Fruit fly (Drosophila melanogaster) whole organism, larva: ENCODE measurements around the gene inaF-D.

Experiments
- noc ChIP-seq: fragments of 200-800 bp; sonication (Bioruptor generic); optimal IDR thresholded peaks from 3 replicates; lab custom pipeline; 2019; ENCODE audit warnings: missing biosample characterization, mild to moderate bottlenecking, missing genetic modification characterization, moderate library complexity

inaF-D gene

dm6 chrX:11714529-11715262 is 14.2 kb downstream of the inaF-D start:
- peak; percentile 29 for TF ChIP-seq noc (tag; lab: Kevin White, UChicago)

- TF ChIP-seq noc (tag; lab: Kevin White, UChicago), result peak; percentile 2
Measured at dm6 chrX:11713808-11714528, 14.9 kb downstream of the inaF-D start.

DNA sequence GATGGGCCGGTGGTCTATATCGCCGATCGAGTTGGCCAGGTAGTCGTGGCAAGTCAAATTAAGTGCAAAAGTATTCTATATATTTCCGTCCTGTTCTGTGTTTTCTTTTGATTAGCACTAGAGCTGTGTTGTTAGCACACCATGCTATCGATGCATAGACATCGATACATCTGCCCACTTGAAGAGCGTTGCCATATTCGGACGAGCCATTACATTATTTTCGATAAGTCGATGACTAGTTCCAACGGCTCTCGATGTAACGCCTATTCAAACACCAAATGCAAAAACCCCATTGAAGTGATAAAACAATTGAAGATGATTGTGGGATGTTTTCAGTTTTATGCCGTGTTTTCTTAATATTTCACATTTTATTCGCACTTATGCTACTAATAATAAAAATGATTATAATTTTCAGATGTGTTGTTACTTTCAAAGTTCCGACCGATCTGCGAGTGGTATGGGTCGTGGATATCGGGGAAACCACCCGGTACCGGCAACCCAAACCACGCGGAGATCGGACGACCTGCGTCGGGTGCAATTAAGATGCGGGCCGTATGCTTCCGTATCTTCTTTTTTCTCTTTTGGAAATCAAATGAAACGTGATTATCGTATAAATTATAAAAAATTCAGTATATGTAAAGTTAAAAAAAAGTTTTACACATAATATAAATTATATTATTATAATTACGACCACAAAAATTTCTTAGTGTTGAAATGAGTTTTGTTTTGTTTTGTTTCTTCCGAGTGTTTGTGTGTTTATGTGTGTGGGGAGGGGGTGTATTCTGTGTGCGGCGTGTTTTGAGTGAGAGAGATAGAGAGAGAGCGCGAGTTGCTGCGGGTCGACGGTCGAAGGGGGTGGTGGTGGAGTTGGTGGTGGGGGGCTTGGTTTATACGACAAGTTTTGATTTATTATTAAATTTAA is 18.8 kb downstream of the inaF-D start, which contains the start of gene FucT6:
FucT6 (minus strand) TSS at position 153 of the 922 bp plus-strand sequence.
- TF ChIP-seq noc (tag; lab: Kevin White, UChicago), result no peak

- TF ChIP-seq noc (tag; lab: Kevin White, UChicago), result no peak
Measured at dm6 chrX:11704929-11705612, 23.8 kb downstream of the inaF-D start, which contains the start of gene CG2444. CG2444 (minus strand) TSS chrX:11705300.

dm6 chrX:11700765-11701164 is 28.1 kb downstream of the inaF-D start:
- no peak for TF ChIP-seq noc (tag; lab: Kevin White, UChicago)

dm6 chrX:11695883-11696211 is 33.1 kb downstream of the inaF-D start:
- no peak for TF ChIP-seq noc (tag; lab: Kevin White, UChicago)

- TF ChIP-seq noc (tag; lab: Kevin White, UChicago), result no peak
Measured at dm6 chrX:11694959-11695882, 33.7 kb downstream of the inaF-D start, which contains the start of gene PhKgamma. PhKgamma (plus strand) TSS chrX:11695137.

DNA sequence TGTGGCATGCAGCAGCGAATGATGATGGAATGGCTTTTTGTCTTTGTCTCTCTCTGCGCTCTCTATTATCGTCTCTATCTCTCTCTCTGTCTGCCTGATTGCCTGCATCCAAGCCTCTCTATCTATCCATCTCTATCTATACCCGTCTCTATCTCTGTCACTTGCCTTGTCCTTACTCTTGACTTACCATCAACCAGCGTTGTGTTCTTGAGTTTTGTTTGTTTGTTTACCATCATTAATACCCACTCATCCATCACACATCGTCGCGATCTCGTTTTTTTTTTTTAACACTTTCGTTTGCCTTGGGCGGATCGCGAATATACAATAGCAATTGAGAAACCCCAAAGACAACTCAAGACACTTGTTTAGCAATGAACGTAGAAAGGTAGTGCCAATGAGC is 39.2 kb downstream of the inaF-D start:
- no peak for TF ChIP-seq noc (tag; lab: Kevin White, UChicago)

DNA sequence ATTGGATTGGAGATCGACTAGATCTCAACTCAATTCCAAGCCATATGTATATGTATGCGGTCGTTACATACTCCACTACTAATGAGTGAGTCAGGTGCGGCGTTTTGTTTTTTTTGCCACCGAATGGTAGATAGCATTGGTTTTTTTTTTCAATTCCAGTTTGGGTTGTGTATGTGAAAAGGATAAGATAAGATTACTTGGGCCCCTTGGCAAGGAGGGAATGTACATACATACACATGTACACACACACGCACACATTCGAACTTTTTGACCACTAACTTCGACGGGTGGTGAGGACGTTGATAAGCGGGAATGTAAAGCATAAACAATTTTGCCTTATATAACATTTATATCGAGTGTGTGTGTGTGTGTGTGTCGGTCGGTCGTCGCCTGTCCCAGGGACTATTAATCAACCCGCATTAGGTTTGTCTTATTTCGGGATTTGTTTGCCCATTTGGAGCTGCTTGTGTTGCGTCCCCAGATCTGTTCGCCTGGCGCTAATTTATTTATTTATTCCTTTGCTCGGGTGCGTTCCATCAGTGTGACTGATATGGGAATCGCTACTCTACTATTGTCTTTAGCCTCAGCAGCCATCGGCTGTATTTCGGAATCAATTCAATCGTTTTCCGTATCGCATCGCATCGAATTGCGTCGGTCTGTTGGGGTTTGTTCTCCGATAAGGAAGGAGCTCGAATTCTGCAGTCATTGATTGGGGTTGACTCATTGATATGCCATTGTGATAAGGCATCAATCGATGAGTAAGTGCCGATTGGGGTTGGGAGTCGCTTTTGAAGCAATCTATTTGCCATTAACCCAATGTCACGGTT is 41.0 kb downstream of the inaF-D start:
- TF ChIP-seq noc (tag; lab: Kevin White, UChicago), result no peak

dm6 chrX:11686675-11687074 is 42.2 kb downstream of the inaF-D start:
- TF ChIP-seq noc (tag; lab: Kevin White, UChicago), result no peak

dm6 chrX:11685918-11686640 is 42.8 kb downstream of the inaF-D start:
- TF ChIP-seq noc (tag; lab: Kevin White, UChicago), result peak; percentile 66

dm6 chrX:11684462-11684861 is 44.4 kb downstream of the inaF-D start:
- peak; percentile 25 for TF ChIP-seq noc (tag; lab: Kevin White, UChicago)
